Worm (Caenorhabditis elegans): ENCODE results near the gene W07A12.8.

W07A12.8 gene

DNA sequence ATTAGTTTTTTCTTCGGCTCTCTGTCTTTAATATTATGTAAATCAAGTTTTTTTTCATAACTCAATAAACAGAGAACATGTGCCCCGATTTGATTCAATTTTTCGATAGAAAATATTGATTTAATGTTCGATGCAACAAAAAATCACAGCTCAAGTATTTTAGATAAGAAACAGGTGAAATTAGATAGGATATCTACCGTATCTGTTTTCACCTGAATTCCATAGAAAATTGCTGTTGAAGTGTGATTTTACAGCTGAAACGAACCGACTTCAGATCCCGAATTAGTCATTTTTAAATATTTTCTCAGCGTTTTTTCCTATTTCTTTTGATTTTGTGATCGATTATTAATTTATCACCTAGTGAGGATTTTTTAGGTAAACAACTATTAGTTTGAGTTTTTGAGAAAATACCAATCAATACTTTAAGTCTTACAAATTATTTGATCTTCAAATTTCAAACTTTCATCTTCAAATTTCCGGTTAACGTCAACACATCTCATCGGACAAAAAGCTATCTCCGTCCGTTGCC is 26.4 kb downstream of the W07A12.8 start, which contains the start of gene Y9C2UA.1:
Gene Y9C2UA.1 (plus strand): TSS at position 479 of the 529 bp plus-strand sequence.
- TF ChIP-seq ceh-82 (tag; optimal IDR thresholded peaks at IDR 0.05): no peak
- TF ChIP-seq alr-1 (tag; optimal IDR thresholded peaks at IDR 0.05): no peak
- no peak for TF ChIP-seq nhr-12 (tag; optimal IDR thresholded peaks at IDR 0.05)

DNA sequence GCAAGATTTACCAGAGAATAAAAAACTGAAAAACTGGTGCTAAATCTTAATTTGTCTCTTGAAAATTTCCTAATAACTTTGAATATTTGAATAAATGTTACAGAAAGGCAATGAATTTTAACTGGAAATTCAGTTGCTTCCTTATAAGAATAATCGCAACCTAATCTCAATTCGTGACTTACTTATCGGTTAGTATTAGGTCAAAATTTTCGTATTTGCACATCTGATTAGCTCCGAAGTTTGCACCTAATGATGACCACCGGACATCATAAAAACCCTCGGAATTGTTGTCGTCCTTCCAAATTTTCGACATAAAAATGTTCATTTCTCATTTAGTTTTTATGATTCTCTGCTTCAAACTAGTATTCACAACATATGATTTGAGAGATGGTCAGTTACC is 27.8 kb downstream of the W07A12.8 start, which contains the start of gene C16D2.3:
Gene C16D2.3 (plus strand): TSS at position 301 of the 400 bp plus-strand sequence.
- no peak for TF ChIP-seq nhr-237 (tag; optimal IDR thresholded peaks at IDR 0.05)
- no peak for TF ChIP-seq sma-9 (GFP tag; optimal IDR thresholded peaks at IDR 0.05)
- TF ChIP-seq sma-9 (tag; optimal IDR thresholded peaks at IDR 0.05): no peak
- no peak for TF ChIP-seq crh-2 (tag; optimal IDR thresholded peaks at IDR 0.05)
- TF ChIP-seq elt-1 (tag; optimal IDR thresholded peaks at IDR 0.05): no peak
- no peak for TF ChIP-seq zag-1 (tag; optimal IDR thresholded peaks at IDR 0.05)
- no peak for TF ChIP-seq alr-1 (tag; optimal IDR thresholded peaks at IDR 0.05)
- TF ChIP-seq unc-55 (GFP tag; optimal IDR thresholded peaks at IDR 0.05): no peak
- TF ChIP-seq skn-1 (tag; optimal IDR thresholded peaks at IDR 0.05): no peak
- no peak for TF ChIP-seq peb-1 (tag; optimal IDR thresholded peaks at IDR 0.05)
- no peak for TF ChIP-seq F13H6.1 (tag; optimal IDR thresholded peaks at IDR 0.05)
- TF ChIP-seq mab-5 (tag; optimal IDR thresholded peaks at IDR 0.05): no peak
- TF ChIP-seq lin-11 (tag; optimal IDR thresholded peaks at IDR 0.05): no peak
- no peak for TF ChIP-seq sma-3 (GFP tag; optimal IDR thresholded peaks at IDR 0.05)
- TF ChIP-seq ztf-4 (tag; optimal IDR thresholded peaks at IDR 0.05): no peak

- TF ChIP-seq unc-62 (GFP tag; optimal IDR thresholded peaks at IDR 0.05): no peak
Measured at ce11 chrII:9135878-9136277, 29.7 kb downstream of the W07A12.8 start, which contains the start of gene nlp-78. nlp-78 (plus strand) TSS chrII:9136178.

DNA sequence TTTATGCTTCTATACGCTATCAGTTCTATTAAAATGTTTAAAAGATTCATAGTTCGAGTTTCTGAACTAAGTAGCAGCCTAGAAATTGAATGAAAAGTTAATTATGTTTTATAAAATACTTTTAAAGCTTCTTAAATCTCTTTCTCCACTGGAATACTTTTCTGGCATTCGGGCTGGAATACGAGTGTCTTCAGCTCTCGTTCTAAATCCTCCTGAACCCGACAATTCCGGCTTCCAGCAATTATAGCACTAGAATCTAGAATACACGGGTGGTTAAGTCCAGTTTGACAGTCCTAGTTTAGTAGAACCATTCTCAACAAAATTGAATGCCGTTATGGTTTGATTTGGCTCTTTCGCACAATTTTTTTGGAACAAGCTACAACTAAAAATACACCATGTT is 33.3 kb downstream of the W07A12.8 start:
- TF ChIP-seq skn-1 (tag; optimal IDR thresholded peaks at IDR 0.05): no peak
- no peak for TF ChIP-seq lsy-2 (tag; optimal IDR thresholded peaks at IDR 0.05)
- no peak for TF ChIP-seq ztf-11 (tag; optimal IDR thresholded peaks at IDR 0.05)
- TF ChIP-seq unc-55 (GFP tag; optimal IDR thresholded peaks at IDR 0.05): no peak
- no peak for TF ChIP-seq nhr-21 (tag; optimal IDR thresholded peaks at IDR 0.05)
- TF ChIP-seq C34F6.9 (tag; optimal IDR thresholded peaks at IDR 0.05): no peak
- TF ChIP-seq dmd-4 (tag; optimal IDR thresholded peaks at IDR 0.05): no peak

- TF ChIP-seq mab-5 (tag; optimal IDR thresholded peaks at IDR 0.05): no peak
- TF ChIP-seq blmp-1 (tag; optimal IDR thresholded peaks at IDR 0.05; ENCODE audit: insufficient read depth): no peak
Measured at ce11 chrII:9131363-9131762, 34.2 kb downstream of the W07A12.8 start, which contains the start of gene C16D2.1. C16D2.1 (plus strand) TSS chrII:9131663.

ce11 chrII:9130339-9130738 is 35.3 kb downstream of the W07A12.8 start:
- TF ChIP-seq fos-1 (tag; optimal IDR thresholded peaks at IDR 0.05): peak; percentile 27
- TF ChIP-seq ztf-1 (GFP tag; conservative IDR thresholded peaks at IDR 0.05): no peak

DNA sequence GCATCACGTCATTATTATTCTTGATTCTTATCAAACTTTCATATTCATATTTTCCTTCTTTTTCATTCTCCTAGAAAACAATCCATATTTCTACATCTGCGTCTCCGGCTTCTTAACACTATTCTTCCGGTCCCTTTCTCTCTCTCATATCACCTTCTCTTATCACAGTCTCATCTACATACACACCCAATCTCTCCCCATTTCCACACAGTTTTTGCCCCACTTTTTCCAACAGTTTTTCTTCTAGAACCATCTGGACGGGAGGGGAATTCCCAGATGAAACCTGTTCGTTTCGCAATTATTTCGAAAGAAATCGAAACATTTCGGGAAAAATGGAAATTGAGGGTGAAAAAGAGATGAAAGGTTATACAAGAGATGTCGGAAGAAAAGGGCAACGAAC is 37.5 kb downstream of the W07A12.8 start:
- TF ChIP-seq C34F6.9 (tag; optimal IDR thresholded peaks at IDR 0.05): peak; percentile 72
- TF ChIP-seq lsy-2 (tag; optimal IDR thresholded peaks at IDR 0.05): peak in 1 of 2 experiments; percentile 47
- peak; percentile 63 for TF ChIP-seq egl-27 (tag; optimal IDR thresholded peaks at IDR 0.05)
- no peak for TF ChIP-seq peb-1 (tag; optimal IDR thresholded peaks at IDR 0.05)
- peak; percentile 69 for TF ChIP-seq crh-2 (tag; optimal IDR thresholded peaks at IDR 0.05)
- no peak for TF ChIP-seq ceh-82 (tag; optimal IDR thresholded peaks at IDR 0.05)
- TF ChIP-seq sma-3 (GFP tag; optimal IDR thresholded peaks at IDR 0.05): peak; percentile 49
- TF ChIP-seq nhr-129 (tag; optimal IDR thresholded peaks at IDR 0.05): peak; percentile 40
- no peak for TF ChIP-seq blmp-1 (tag; optimal IDR thresholded peaks at IDR 0.05; ENCODE audit: insufficient read depth)
- no peak for TF ChIP-seq unc-39 (tag; optimal IDR thresholded peaks at IDR 0.05)
- TF ChIP-seq sma-9 (GFP tag; optimal IDR thresholded peaks at IDR 0.05): peak; percentile 42
- TF ChIP-seq sma-9 (tag; optimal IDR thresholded peaks at IDR 0.05): no peak
- TF ChIP-seq ama-1 (optimal IDR thresholded peaks at IDR 0.05): peak; percentile 61
- no peak for TF ChIP-seq ceh-16 (tag; optimal IDR thresholded peaks at IDR 0.05)
- TF ChIP-seq fos-1 (tag; optimal IDR thresholded peaks at IDR 0.05): peak; percentile 93
- peak; percentile 49 for TF ChIP-seq gmeb-1 (tag; optimal IDR thresholded peaks at IDR 0.05)
- no peak for TF ChIP-seq elt-1 (tag; optimal IDR thresholded peaks at IDR 0.05)
- TF ChIP-seq ZK546.5 (tag; optimal IDR thresholded peaks at IDR 0.05): no peak
- peak; percentile 83 for TF ChIP-seq nhr-21 (tag; optimal IDR thresholded peaks at IDR 0.05)
- no peak for TF ChIP-seq aly-2 (tag; optimal IDR thresholded peaks at IDR 0.05)
- TF ChIP-seq dmd-4 (tag; optimal IDR thresholded peaks at IDR 0.05): no peak
- peak; percentile 62 for TF ChIP-seq nhr-25 (tag; optimal IDR thresholded peaks at IDR 0.05)
